Fruit fly (Drosophila melanogaster) whole organism, embryonic: ENCODE results near the gene CG1764.

Experiments used
- Bteb2 ChIP-seq: fragments of 200-800 bp; sonication (Bioruptor generic); optimal IDR thresholded peaks from 2 replicates; lab custom pipeline; 2016; ENCODE audit warnings: missing biosample characterization, missing genetic modification characterization
- CG10321 ChIP-seq: fragments of 200-800 bp; sonication (Bioruptor generic); IDR thresholded peaks from 2 replicates; pipeline ENCODE4 v1.3.6; 2022; ENCODE audit warnings: missing biosample characterization, missing genetic modification characterization
- CG10979 ChIP-seq: fragments of 200-800 bp; sonication (Bioruptor generic); optimal IDR thresholded peaks from 2 replicates; lab custom pipeline; 2018; ENCODE audit warnings: missing biosample characterization, mild to moderate bottlenecking, missing genetic modification characterization, moderate library complexity
- CG15073 ChIP-seq: fragments of 200-800 bp; sonication (Bioruptor generic); optimal IDR thresholded peaks from 2 replicates; lab custom pipeline; 2016; ENCODE audit warnings: missing biosample characterization, missing genetic modification characterization
- CG17359 ChIP-seq: fragments of 200-800 bp; sonication (Bioruptor generic); optimal IDR thresholded peaks from 3 replicates; lab custom pipeline; 2018; ENCODE audit warnings: missing biosample characterization, mild to moderate bottlenecking, missing genetic modification characterization, moderate library complexity
- CG17612 ChIP-seq: fragments of 200-800 bp; sonication (Bioruptor generic); IDR thresholded peaks from 2 replicates; pipeline ENCODE4 v1.3.6; 2022; ENCODE audit warnings: missing biosample characterization, missing genetic modification characterization
- CG17802 ChIP-seq: fragments of 200-800 bp; sonication (Bioruptor generic); optimal IDR thresholded peaks from 2 replicates; lab custom pipeline; 2018; ENCODE audit warnings: missing biosample characterization, mild to moderate bottlenecking, missing genetic modification characterization, moderate library complexity
- CG32532 ChIP-seq: fragments of 200-800 bp; sonication (Bioruptor generic); IDR thresholded peaks from 2 replicates; pipeline ENCODE4 v1.3.6; 2022; ENCODE audit warnings: missing biosample characterization, missing genetic modification characterization
- CG34422 ChIP-seq: fragments of 200-800 bp; sonication (Bioruptor generic); IDR thresholded peaks from 3 replicates; pipeline ENCODE4 v1.3.6; 2022; ENCODE audit warnings: missing biosample characterization, missing genetic modification characterization
- CG3838 ChIP-seq: fragments of 200-800 bp; sonication (Bioruptor generic); optimal IDR thresholded peaks from 3 replicates; lab custom pipeline; 2016; ENCODE audit warnings: missing biosample characterization, missing genetic modification characterization
- CG4282 ChIP-seq: fragments of 200-800 bp; sonication (Bioruptor generic); optimal IDR thresholded peaks from 2 replicates; lab custom pipeline; 2016; ENCODE audit warnings: missing biosample characterization, missing genetic modification characterization
- CG4360 ChIP-seq: fragments of 200-800 bp; sonication (Bioruptor generic); IDR thresholded peaks from 2 replicates; pipeline ENCODE4 v1.3.6; 2022; ENCODE audit warnings: missing biosample characterization, missing genetic modification characterization
- CG4404 ChIP-seq: fragments of 200-800 bp; sonication (Bioruptor generic); IDR thresholded peaks from 2 replicates; pipeline ENCODE4 v1.3.6; 2022; ENCODE audit warnings: missing biosample characterization, missing genetic modification characterization
- CG4617 ChIP-seq: fragments of 200-800 bp; sonication (Bioruptor generic); optimal IDR thresholded peaks from 3 replicates; lab custom pipeline; 2016; ENCODE audit warnings: missing biosample characterization, missing genetic modification characterization, borderline replicate concordance
- CG4820 ChIP-seq: fragments of 200-800 bp; sonication (Bioruptor generic); optimal IDR thresholded peaks from 3 replicates; lab custom pipeline; 2016; ENCODE audit warnings: missing biosample characterization, missing genetic modification characterization
- CG6175 ChIP-seq: fragments of 200-800 bp; sonication (Bioruptor generic); IDR thresholded peaks from 3 replicates; pipeline ENCODE4 v1.3.6; 2022; ENCODE audit warnings: missing biosample characterization, missing genetic modification characterization
- CG7357 ChIP-seq: fragments of 200-800 bp; sonication (Bioruptor generic); IDR thresholded peaks from 3 replicates; pipeline ENCODE4 v1.3.6; 2022; ENCODE audit warnings: missing biosample characterization, missing genetic modification characterization
- CG7839 ChIP-seq: fragments of 200-800 bp; sonication (Bioruptor generic); optimal IDR thresholded peaks from 3 replicates; lab custom pipeline; 2018; ENCODE audit warnings: missing biosample characterization, mild to moderate bottlenecking, missing genetic modification characterization, moderate library complexity
- CG8089 ChIP-seq: fragments of 200-800 bp; sonication (Bioruptor generic); optimal IDR thresholded peaks from 3 replicates; lab custom pipeline; 2016; ENCODE audit warnings: missing biosample characterization, missing genetic modification characterization
- CG8281 ChIP-seq: fragments of 200-800 bp; sonication (Bioruptor generic); optimal IDR thresholded peaks from 2 replicates; lab custom pipeline; 2018; ENCODE audit warnings: missing biosample characterization, mild to moderate bottlenecking, missing genetic modification characterization, moderate library complexity
- CG8765 ChIP-seq: fragments of 200-800 bp; sonication (Bioruptor generic); IDR thresholded peaks from 2 replicates; pipeline ENCODE4 v1.3.6; 2022; ENCODE audit warnings: missing biosample characterization, missing genetic modification characterization
- CG9797 ChIP-seq: fragments of 200-800 bp; sonication (Bioruptor generic); optimal IDR thresholded peaks from 3 replicates; lab custom pipeline; 2018; ENCODE audit warnings: missing biosample characterization, mild to moderate bottlenecking, missing genetic modification characterization
- Ets65A ChIP-seq: fragments of 200-800 bp; sonication (Bioruptor generic); peaks from one replicate; lab custom pipeline; 2016; ENCODE audit warnings: missing biosample characterization, missing genetic modification characterization
- Gsc ChIP-seq: fragments of 200-800 bp; sonication (Bioruptor generic); IDR thresholded peaks from 2 replicates; pipeline ENCODE4 v1.3.6; 2022; ENCODE audit warnings: missing biosample characterization, missing genetic modification characterization
- HLH4C ChIP-seq: fragments of 200-800 bp; sonication (Bioruptor generic); IDR thresholded peaks from 3 replicates; pipeline ENCODE4 v1.3.6; 2022; ENCODE audit warnings: missing biosample characterization, missing genetic modification characterization; ENCODE audit not compliant: partially characterized antibody
- Hmx ChIP-seq: fragments of 200-800 bp; sonication (Bioruptor generic); optimal IDR thresholded peaks from 2 replicates; lab custom pipeline; 2016; ENCODE audit warnings: missing biosample characterization, missing genetic modification characterization
- Hsf ChIP-seq: fragments of 200-800 bp; sonication (Bioruptor generic); optimal IDR thresholded peaks from 3 replicates; lab custom pipeline; 2016; ENCODE audit warnings: missing biosample characterization, missing genetic modification characterization
- Med ChIP-seq: fragments of 200-800 bp; sonication (Bioruptor generic); peaks from one replicate; lab custom pipeline; 2016; ENCODE audit warnings: missing biosample characterization, missing genetic modification characterization, mild to moderate bottlenecking, inconsistent platforms, moderate library complexity
- Meics ChIP-seq: fragments of 200-800 bp; sonication (Bioruptor generic); optimal IDR thresholded peaks from 2 replicates; lab custom pipeline; 2017; ENCODE audit warnings: missing biosample characterization, mild to moderate bottlenecking, missing genetic modification characterization
- Mes4 ChIP-seq: fragments of 200-800 bp; sonication (Bioruptor generic); optimal IDR thresholded peaks from 2 replicates; lab custom pipeline; 2016; ENCODE audit warnings: missing biosample characterization, missing genetic modification characterization
- Optix ChIP-seq: fragments of 200-800 bp; sonication (Bioruptor generic); IDR thresholded peaks from 3 replicates; pipeline ENCODE4 v1.3.6; 2022; ENCODE audit warnings: missing biosample characterization, missing genetic modification characterization
- Ravus ChIP-seq: fragments of 200-800 bp; sonication (Bioruptor generic); IDR thresholded peaks from 2 replicates; pipeline ENCODE4 v1.3.6; 2022; ENCODE audit warnings: missing biosample characterization, missing genetic modification characterization
- Tbp ChIP-seq: fragments of >200 bp; optimal IDR thresholded peaks from 2 replicates; lab custom pipeline; 2018; ENCODE audit warnings: missing biosample characterization, missing genetic modification characterization
- Xrp1 ChIP-seq: fragments of 200-800 bp; sonication (Bioruptor generic); IDR thresholded peaks from 2 replicates; pipeline ENCODE4 v1.3.6; 2022; ENCODE audit warnings: missing biosample characterization, missing genetic modification characterization
- ato ChIP-seq: fragments of 200-800 bp; sonication (Bioruptor generic); IDR thresholded peaks from 2 replicates; pipeline ENCODE4 v1.3.6; 2022; ENCODE audit warnings: missing biosample characterization, missing genetic modification characterization; ENCODE audit not compliant: partially characterized antibody
- cas ChIP-seq: fragments of 200-800 bp; sonication (Bioruptor generic); IDR thresholded peaks from 2 replicates; pipeline ENCODE4 v1.3.6; 2022; ENCODE audit warnings: missing biosample characterization, missing genetic modification characterization
- dysf ChIP-seq: fragments of 200-800 bp; sonication (Bioruptor generic); IDR thresholded peaks from 3 replicates; pipeline ENCODE4 v1.3.6; 2022; ENCODE audit warnings: missing biosample characterization, missing genetic modification characterization
- hbn ChIP-seq: fragments of 200-800 bp; sonication (Bioruptor generic); IDR thresholded peaks from 2 replicates; pipeline ENCODE4 v1.3.6; 2022; ENCODE audit warnings: missing biosample characterization, missing genetic modification characterization; ENCODE audit not compliant: partially characterized antibody
- hkb ChIP-seq, 2 experiments: fragments of 200-800 bp in 1 of 2; fragments of >200 bp in 1 of 2; sonication (Bioruptor generic) in 1 of 2; IDR thresholded peaks in 1 of 2; optimal IDR thresholded peaks in 1 of 2; 2 replicates each; pipeline versions ENCODE4 v1.3.6 to Lab custom; 2017 to 2022; ENCODE audit warnings: missing biosample characterization in 1 of 2, missing genetic modification characterization in 1 of 2
- ind ChIP-seq: fragments of 200-800 bp; sonication (Bioruptor generic); optimal IDR thresholded peaks from 3 replicates; lab custom pipeline; 2016; ENCODE audit warnings: missing biosample characterization, missing genetic modification characterization
- kay ChIP-seq: fragments of 200-800 bp; sonication (Bioruptor generic); optimal IDR thresholded peaks from 2 replicates; lab custom pipeline; 2016; ENCODE audit warnings: missing biosample characterization, missing genetic modification characterization
- knrl ChIP-seq: fragments of 200-800 bp; sonication (Bioruptor generic); IDR thresholded peaks from 3 replicates; pipeline ENCODE4 v1.3.6; 2022; ENCODE audit warnings: missing biosample characterization, missing genetic modification characterization; ENCODE audit not compliant: partially characterized antibody
- lola ChIP-seq, 3 experiments: fragments of >200 bp in 2 of 3; fragments of 200-800 bp in 1 of 3; sonication (Bioruptor generic) in 1 of 3; optimal IDR thresholded peaks; 2 replicates each; lab custom pipeline; 2017 to 2019; ENCODE audit warnings: missing biosample characterization in 3 of 3, missing genetic modification characterization in 3 of 3, mild to moderate bottlenecking in 1 of 3, moderate library complexity in 1 of 3
- ranshi ChIP-seq: fragments of 200-800 bp; sonication (Bioruptor generic); IDR thresholded peaks from 2 replicates; pipeline ENCODE4 v1.3.6; 2022; ENCODE audit warnings: missing biosample characterization, missing genetic modification characterization
- ro ChIP-seq: fragments of 200-800 bp; sonication (Bioruptor generic); IDR thresholded peaks from 2 replicates; pipeline ENCODE4 v1.3.6; 2022; ENCODE audit warnings: missing biosample characterization, missing genetic modification characterization
- scrt ChIP-seq: fragments of 200-800 bp; sonication (Bioruptor generic); optimal IDR thresholded peaks from 2 replicates; lab custom pipeline; 2018; ENCODE audit warnings: missing biosample characterization, mild to moderate bottlenecking, missing genetic modification characterization, moderate library complexity
- slp2 ChIP-seq: fragments of 200-800 bp; sonication (Bioruptor generic); optimal IDR thresholded peaks from 2 replicates; lab custom pipeline; 2016; ENCODE audit warnings: missing biosample characterization, missing genetic modification characterization
- stwl ChIP-seq: fragments of 200-800 bp; sonication (Bioruptor generic); optimal IDR thresholded peaks from 3 replicates; lab custom pipeline; 2018; ENCODE audit warnings: missing biosample characterization, mild to moderate bottlenecking, missing genetic modification characterization, moderate library complexity
- sug ChIP-seq: fragments of 200-800 bp; optimal IDR thresholded peaks from 2 replicates; lab custom pipeline; 2019; ENCODE audit warnings: missing biosample characterization, mild to moderate bottlenecking, missing genetic modification characterization, moderate library complexity
- tgo ChIP-seq: fragments of 200-800 bp; sonication (Bioruptor generic); IDR thresholded peaks from 3 replicates; pipeline ENCODE4 v1.3.6; 2022; ENCODE audit warnings: missing biosample characterization, missing genetic modification characterization

The CG1764 gene

DNA sequence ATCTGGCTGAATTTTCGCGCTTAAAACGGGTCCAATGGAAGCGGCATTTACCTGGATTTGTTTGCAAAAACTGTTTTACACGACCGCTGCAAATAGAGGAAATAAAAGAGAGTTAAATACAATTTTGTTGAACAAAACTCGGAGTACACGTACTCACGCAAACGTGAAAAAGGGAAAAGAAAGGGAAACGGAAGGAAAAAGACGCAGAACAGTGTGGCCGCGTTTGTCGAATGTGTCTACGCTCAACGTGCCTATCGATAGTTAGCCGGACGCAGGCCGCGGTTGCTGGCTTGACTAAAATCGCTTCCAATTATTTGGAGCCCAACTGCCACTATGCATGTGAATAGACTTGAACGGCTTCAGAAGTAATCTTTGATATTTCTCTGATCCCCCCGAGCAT, 35.2 kb upstream of the CG1764 start, which contains the start of gene RpS15Aa (continued):
- TF ChIP-seq scrt (peak; percentile 75), CG7839 (tag; lab: Kevin White, UChicago) (peak; percentile 60), CG4617 (GFP tag; lab: Kevin White, UChicago) (peak; percentile 18), ato (GFP tag; lab: Robert Waterston, UW) (peak; percentile 43; the same call in 1 of the 2 replicates), Hmx (GFP tag; lab: Kevin White, UChicago) (no peak), Ravus (no peak; the same call in 1 of the 2 replicates), CG32532 (GFP tag; lab: Robert Waterston, UW) (peak; percentile 85), CG8765 (GFP tag; lab: Robert Waterston, UW) (peak; percentile 56; the same call in 1 of the 2 replicates), hbn (GFP tag; lab: Robert Waterston, UW) (0 out of 2 replicates have a peak, but pooled peaks have one; percentile 26), HLH4C (GFP tag; lab: Robert Waterston, UW) (0 out of 3 replicates have a peak, but pooled peaks have one; percentile 9), CG4282 (GFP tag; lab: Kevin White, UChicago) (no peak), Med (peak; percentile 98), Mes4 (GFP tag; lab: Kevin White, UChicago) (peak; percentile 85), CG6175 (GFP tag; lab: Robert Waterston, UW) (peak; percentile 75; the same call in 2 of the 3 replicates), tgo (GFP tag; lab: Robert Waterston, UW) (peak; percentile 66), Meics (GFP tag; lab: Kevin White, UChicago) (peak; percentile 86), CG17612 (GFP tag; lab: Robert Waterston, UW) (peak; percentile 60), knrl (peak; percentile 65), CG4360 (GFP tag; lab: Robert Waterston, UW) (peak; percentile 20; the same call in 1 of the 2 replicates), Xrp1 (GFP tag; lab: Robert Waterston, UW) (no peak), Gsc (GFP tag; lab: Robert Waterston, UW) (no peak), sug (tag; lab: Kevin White, UChicago) (peak; percentile 59), CG10321 (GFP tag; lab: Robert Waterston, UW) (peak; percentile 62; the same call in 1 of the 2 replicates), ro (GFP tag; lab: Robert Waterston, UW) (0 out of 2 replicates have a peak, but pooled peaks have one; percentile 17), Ets65A (GFP tag; lab: Kevin White, UChicago) (peak; percentile 99), CG9797 (GFP tag; lab: Kevin White, UChicago) (peak; percentile 60), CG8089 (peak; percentile 91), CG4404 (0 out of 2 replicates have a peak, but pooled peaks have one; percentile 21), Tbp (GFP tag; lab: Kevin White, UChicago) (peak; percentile 3), CG15073 (GFP tag; lab: Kevin White, UChicago) (no peak), Optix (GFP tag; lab: Robert Waterston, UW) (peak; percentile 69), dysf (GFP tag; lab: Robert Waterston, UW) (peak; percentile 77), kay (no peak), CG8281 (tag; lab: Kevin White, UChicago) (peak; percentile 15), slp2 (GFP tag; lab: Kevin White, UChicago) (peak; percentile 77), cas (GFP tag; lab: Robert Waterston, UW) (no peak), CG17359 (tag; lab: Kevin White, UChicago) (peak; percentile 59), CG34422 (GFP tag; lab: Robert Waterston, UW) (peak; percentile 78; the same call in 2 of the 3 replicates), CG10979 (peak; percentile 50), lola (GFP tag; optimal IDR thresholded peaks at IDR 0.05; lab: Kevin White, UChicago) (no peak), CG17802 (tag; lab: Kevin White, UChicago) (peak; percentile 69), hkb (optimal IDR thresholded peaks at IDR 0.05; lab: Kevin White, UChicago) (no peak), hkb (GFP tag; IDR thresholded peaks at IDR 0.05; lab: Robert Waterston, UW) (peak; percentile 70), Bteb2 (GFP tag; lab: Kevin White, UChicago) (peak; percentile 0), ind (GFP tag; lab: Kevin White, UChicago) (peak; percentile 43), CG4820 (GFP tag; lab: Kevin White, UChicago) (peak; percentile 47), Hsf (GFP tag; lab: Kevin White, UChicago) (peak; percentile 74), CG7357 (GFP tag; lab: Robert Waterston, UW) (no peak), CG3838 (GFP tag; lab: Kevin White, UChicago) (no peak), stwl (tag; lab: Kevin White, UChicago) (peak; percentile 26), ranshi (peak; percentile 81)
